Worm (Caenorhabditis elegans) whole organism, L4 larva: ENCODE results near the gene C30G7.2.

ENCODE experiments used
- fkh-10 ChIP-seq: fragments of 150-350 bp; optimal IDR thresholded peaks from 2 replicates; lab custom pipeline; 2014; ENCODE audit warnings: missing biosample characterization, missing genetic modification reagents, missing genetic modification characterization
- hmg-1.1 ChIP-seq: fragments of 200-800 bp; sonication (Bioruptor generic); IDR thresholded peaks from 2 replicates; pipeline ENCODE4 v1.3.6; 2022; ENCODE audit warnings: missing genetic modification reagents, missing genetic modification characterization, missing compliant biosample characterization
- jun-1 ChIP-seq: fragments of 150-350 bp; optimal IDR thresholded peaks from 2 replicates; lab custom pipeline; 2014; ENCODE audit warnings: missing biosample characterization, missing genetic modification reagents, missing genetic modification characterization
- nhr-11 ChIP-seq: fragments of 150-350 bp; optimal IDR thresholded peaks from 2 replicates; lab custom pipeline; 2014; ENCODE audit warnings: missing biosample characterization, missing genetic modification characterization
- nhr-42 ChIP-seq: fragments of 200-800 bp; sonication (Bioruptor generic); IDR thresholded peaks from 2 replicates; pipeline ENCODE4 v1.3.6; 2022; ENCODE audit warnings: missing genetic modification characterization, missing compliant biosample characterization
- set-16 ChIP-seq: fragments of 200-800 bp; sonication (Bioruptor generic); IDR thresholded peaks from 2 replicates; pipeline ENCODE4 v1.3.6; 2022; ENCODE audit warnings: missing genetic modification reagents, missing genetic modification characterization, missing compliant biosample characterization
- snpc-4 ChIP-seq: fragments of 150-350 bp; optimal IDR thresholded peaks from 2 replicates; lab custom pipeline; 2014; ENCODE audit warnings: missing biosample characterization, missing genetic modification characterization
- unc-62 ChIP-seq, 3 experiments: fragments of 150-350 bp in 1 of 3; sonication (generic microtip); optimal IDR thresholded peaks in 2 of 3; peaks in 1 of 3; 1 replicate in 1 of 3; 2 replicates in 2 of 3; lab custom pipeline; 2014 to 2017; ENCODE audit warnings: missing biosample characterization in 3 of 3, missing genetic modification characterization in 3 of 3, missing genetic modification reagents in 3 of 3, missing genotype in 1 of 3
- zag-1 ChIP-seq: fragments of 150-350 bp; optimal IDR thresholded peaks from 2 replicates; lab custom pipeline; 2014; ENCODE audit warnings: missing biosample characterization, missing genetic modification characterization

- TF ChIP-seq jun-1 (tag; lab: Kevin White, UChicago) (no peak), fkh-10 (GFP tag; lab: Kevin White, UChicago) (no peak), nhr-42 (GFP tag; lab: Robert Waterston, UW) (no peak), snpc-4 (tag; lab: Kevin White, UChicago) (no peak), zag-1 (tag; lab: Kevin White, UChicago) (no peak), nhr-11 (no peak), unc-62 (GFP tag; optimal IDR thresholded peaks at IDR 0.05 in 1 of 2; lab: Kevin White, UChicago) (no peak), unc-62 (tag; optimal IDR thresholded peaks at IDR 0.05; lab: Kevin White, UChicago) (no peak), set-16 (GFP tag; lab: Robert Waterston, UW) (no peak), hmg-1.1 (GFP tag; lab: Robert Waterston, UW) (no peak)
Observed at ce11 chrV:14978205-14978751, 41.6 kb downstream of the C30G7.2 start, which contains the start of the genes grd-12 and F02D8.1.
